Worm (Caenorhabditis elegans) whole organism, L1 larva: ENCODE data around the gene srh-70.

Experiments used
- alr-1 ChIP-seq: fragments of 200-800 bp; sonication (Bioruptor generic); optimal IDR thresholded peaks from 2 replicates; lab custom pipeline; 2018; ENCODE audit warnings: borderline replicate concordance, mild to moderate bottlenecking, missing genetic modification characterization, missing compliant biosample characterization
- blmp-1 ChIP-seq: fragments of 150-350 bp; optimal IDR thresholded peaks from 2 replicates; lab custom pipeline; 2014; ENCODE audit warnings: missing biosample characterization, missing genetic modification characterization
- ceh-8 ChIP-seq: fragments of 200-800 bp; sonication (Bioruptor generic); optimal IDR thresholded peaks from 2 replicates; lab custom pipeline; 2018; ENCODE audit warnings: mild to moderate bottlenecking, missing genetic modification characterization, moderate library complexity, missing compliant biosample characterization
- ceh-82 ChIP-seq, 3 experiments: fragments of 150-350 bp in 1 of 3; sonication (generic microtip) in 2 of 3; optimal IDR thresholded peaks; 2 replicates each; lab custom pipeline; 2014 to 2017; ENCODE audit warnings: missing biosample characterization in 3 of 3, missing genetic modification characterization in 3 of 3
- ceh-90 ChIP-seq: sonication (generic microtip); optimal IDR thresholded peaks from 2 replicates; lab custom pipeline; 2016; ENCODE audit warnings: missing genetic modification characterization, missing compliant biosample characterization
- dsc-1 ChIP-seq: sonication (generic microtip); optimal IDR thresholded peaks from 2 replicates; lab custom pipeline; 2016; ENCODE audit warnings: mild to moderate bottlenecking, missing genetic modification characterization, missing compliant biosample characterization
- efl-3 ChIP-seq: fragments of 200-800 bp; sonication (Bioruptor generic); optimal IDR thresholded peaks from 2 replicates; lab custom pipeline; 2018; ENCODE audit warnings: mild to moderate bottlenecking, missing genetic modification characterization, missing compliant biosample characterization
- hpl-2 ChIP-seq: fragments of 150-350 bp; optimal IDR thresholded peaks from 2 replicates; lab custom pipeline; 2014; ENCODE audit warnings: missing biosample characterization, missing genetic modification reagents, missing genetic modification characterization
- lin-35 ChIP-seq, 2 experiments: fragments of 150-350 bp; optimal IDR thresholded peaks; 2 replicates each; lab custom pipeline; 2014; ENCODE audit warnings: missing biosample characterization in 2 of 2, missing genetic modification characterization in 2 of 2, missing genetic modification reagents in 2 of 2
- mep-1 ChIP-seq: fragments of 150-350 bp; optimal IDR thresholded peaks from 2 replicates; lab custom pipeline; 2014; ENCODE audit warnings: missing biosample characterization, missing genetic modification characterization
- nhr-237 ChIP-seq: fragments of 150-350 bp; optimal IDR thresholded peaks from 2 replicates; lab custom pipeline; 2014; ENCODE audit warnings: missing biosample characterization, missing genetic modification characterization
- nhr-77 ChIP-seq: fragments of 150-350 bp; optimal IDR thresholded peaks from 2 replicates; lab custom pipeline; 2014; ENCODE audit warnings: missing biosample characterization, missing genetic modification characterization
- skn-1 ChIP-seq: fragments of 150-350 bp; optimal IDR thresholded peaks from 2 replicates; lab custom pipeline; 2014; ENCODE audit warnings: missing biosample characterization, missing genetic modification characterization
- ztf-4 ChIP-seq: fragments of 150-350 bp; optimal IDR thresholded peaks from 2 replicates; lab custom pipeline; 2014; ENCODE audit warnings: missing biosample characterization, missing genetic modification characterization

- TF ChIP-seq blmp-1 (tag; lab: Kevin White, UChicago) (no peak), ceh-90 (no peak), ceh-82 (tag; optimal IDR thresholded peaks at IDR 0.05; lab: Kevin White, UChicago) (no peak), dsc-1 (tag; lab: Kevin White, UChicago) (no peak), ztf-4 (tag; lab: Kevin White, UChicago) (no peak), alr-1 (tag; lab: Kevin White, UChicago) (no peak), skn-1 (tag; lab: Kevin White, UChicago) (no peak), lin-35 (GFP tag; optimal IDR thresholded peaks at IDR 0.05; lab: Kevin White, UChicago) (no peak), efl-3 (GFP tag; lab: Kevin White, UChicago) (no peak), nhr-237 (no peak), mep-1 (no peak), nhr-77 (tag; lab: Kevin White, UChicago) (no peak), ceh-8 (no peak), hpl-2 (GFP tag; lab: Kevin White, UChicago) (no peak)
Observed at ce11 chrII:12544533-12544932, 25.9 kb upstream of the srh-70 start, which contains the start of gene F49C5.9.
